Fruit fly (Drosophila melanogaster) whole organism, adult: ENCODE results near the gene CG17732.

Source experiments
- CG14711 ChIP-seq: fragments of 200-800 bp; sonication (Bioruptor generic); optimal IDR thresholded peaks from 2 replicates; lab custom pipeline; 2018; ENCODE audit warnings: missing biosample characterization, mild to moderate bottlenecking, missing genetic modification characterization, moderate library complexity
- CG33017 ChIP-seq: fragments of 200-800 bp; sonication (Bioruptor generic); optimal IDR thresholded peaks from 2 replicates; lab custom pipeline; 2018; ENCODE audit warnings: missing biosample characterization, mild to moderate bottlenecking, missing genetic modification characterization, moderate library complexity
- CG5204 ChIP-seq: fragments of 200-800 bp; sonication (Bioruptor generic); optimal IDR thresholded peaks from 2 replicates; lab custom pipeline; 2016; ENCODE audit warnings: missing biosample characterization, missing genetic modification characterization
- Clk ChIP-seq: fragments of 200-800 bp; sonication (Bioruptor generic); optimal IDR thresholded peaks from 2 replicates; lab custom pipeline; 2017; ENCODE audit warnings: missing biosample characterization, missing genetic modification characterization
- Hr96 ChIP-seq: fragments of 200-800 bp; sonication (Bioruptor generic); optimal IDR thresholded peaks from 2 replicates; lab custom pipeline; 2016; ENCODE audit warnings: missing biosample characterization, missing genetic modification characterization
- cic ChIP-seq: fragments of 200-800 bp; sonication (Bioruptor generic); optimal IDR thresholded peaks from 2 replicates; lab custom pipeline; 2017; ENCODE audit warnings: missing biosample characterization, mild to moderate bottlenecking, missing genetic modification characterization, moderate library complexity
- cnc ChIP-seq, 2 experiments: fragments of >200 bp; optimal IDR thresholded peaks; 2 replicates each; lab custom pipeline; 2017
- kay ChIP-seq: fragments of 200-800 bp; sonication (Bioruptor generic); peaks from one replicate; lab custom pipeline; 2016; ENCODE audit warnings: missing biosample characterization, missing genetic modification characterization, borderline replicate concordance
- ovo ChIP-seq: fragments of 200-800 bp; sonication (Bioruptor generic); optimal IDR thresholded peaks from 2 replicates; lab custom pipeline; 2016; ENCODE audit warnings: missing biosample characterization, missing genetic modification characterization
- tj ChIP-seq: fragments of 200-800 bp; sonication (Bioruptor generic); optimal IDR thresholded peaks from 3 replicates; lab custom pipeline; 2017; ENCODE audit warnings: missing biosample characterization, mild to moderate bottlenecking, missing genetic modification characterization, moderate library complexity

DNA sequence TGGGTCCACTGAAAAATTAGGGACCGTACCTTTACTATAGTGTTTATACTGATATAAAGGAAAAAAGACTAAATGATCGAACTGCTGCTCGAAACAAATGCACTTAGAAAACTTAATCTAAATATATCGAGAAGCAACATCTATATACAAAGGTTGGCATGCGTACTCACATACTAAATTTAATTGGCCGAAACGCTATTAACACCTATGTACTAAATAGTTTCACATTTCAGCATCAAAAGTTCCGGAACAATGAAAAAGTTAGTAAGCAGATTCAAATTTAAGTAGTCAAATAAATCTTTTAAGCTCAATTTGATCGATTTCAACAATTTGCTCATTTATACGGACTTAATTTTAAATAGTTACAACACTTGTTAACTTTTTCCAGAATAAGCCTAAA lies 9.6 kb downstream of the CG17732 start, which contains the start of gene fln:
- TF ChIP-seq tj (GFP tag; lab: Kevin White, UChicago) (no peak), cnc (optimal IDR thresholded peaks at IDR 0.05; lab: Kevin White, UChicago) (no peak), Hr96 (GFP tag; lab: Kevin White, UChicago) (no peak), ovo (GFP tag; lab: Kevin White, UChicago) (no peak), cic (GFP tag; lab: Kevin White, UChicago) (no peak), CG14711 (tag; lab: Kevin White, UChicago) (no peak), CG33017 (tag; lab: Kevin White, UChicago) (no peak), kay (GFP tag; lab: Kevin White, UChicago) (no peak), CG5204 (no peak), Clk (GFP tag; lab: Kevin White, UChicago) (no peak)
